Worm (Caenorhabditis elegans): ENCODE measurements around the gene nlp-35.

nlp-35 gene

DNA sequence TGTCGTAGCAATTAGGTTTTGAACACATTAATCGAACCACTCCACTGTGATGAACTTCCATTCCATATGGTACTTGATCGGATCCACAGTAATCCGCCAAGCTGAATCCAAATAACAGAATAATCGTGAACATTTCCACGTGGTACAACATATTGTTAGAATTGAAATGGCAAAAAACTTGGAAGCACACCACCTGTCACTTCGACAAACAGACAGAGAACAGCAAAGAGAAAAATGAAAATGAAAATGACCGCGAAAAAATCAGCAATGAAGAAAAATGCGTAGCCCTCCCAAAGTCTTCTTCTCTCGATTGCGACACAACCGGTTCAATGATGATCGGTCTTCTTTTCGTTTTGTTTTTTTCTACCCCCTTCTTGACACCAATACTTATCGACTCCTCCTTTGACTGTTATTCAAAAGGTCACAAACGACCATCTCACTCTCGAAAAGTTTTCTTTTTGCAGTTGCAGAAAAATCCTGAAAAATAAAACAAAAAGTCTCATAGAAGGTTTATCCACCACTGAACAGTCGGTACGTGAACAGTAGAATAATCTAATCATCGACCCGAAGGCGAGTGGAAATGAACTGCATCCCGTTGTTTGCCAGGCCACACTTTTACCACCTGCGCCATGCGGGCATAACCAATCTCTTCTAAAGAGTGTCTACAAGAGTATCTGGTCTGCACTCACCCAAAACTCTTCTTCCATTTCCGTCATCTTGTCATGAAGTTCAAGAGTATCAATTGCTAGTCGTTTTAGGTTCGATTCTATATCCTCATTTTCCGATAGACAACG, 41.4 kb downstream of the nlp-35 start, which contains the start of gene wrt-3 (continued):
- TF ChIP-seq Y95B8A.8 (GFP tag; IDR thresholded peaks at IDR 0.05) = no peak
- TF ChIP-seq gei-17 (GFP tag; optimal IDR thresholded peaks at IDR 0.05) = no peak
- TF ChIP-seq nhr-90 (tag; optimal IDR thresholded peaks at IDR 0.05) = peak; percentile 96
- 0 out of 2 replicates have a peak, but pooled peaks have one; percentile 82 for TF ChIP-seq nhr-120 (GFP tag; IDR thresholded peaks at IDR 0.05)
- TF ChIP-seq hlh-26 (GFP tag; conservative IDR thresholded peaks at IDR 0.05) = no peak
- peak; percentile 87 for TF ChIP-seq mes-4 (tag; optimal IDR thresholded peaks at IDR 0.05)
- peak; percentile 53 for TF ChIP-seq F23B12.7 (tag; optimal IDR thresholded peaks at IDR 0.05; ENCODE audit: insufficient read depth)
- TF ChIP-seq lin-54 (GFP tag; optimal IDR thresholded peaks at IDR 0.05) = peak; percentile 75
- no peak for TF ChIP-seq bed-1 (GFP tag; IDR thresholded peaks at IDR 0.05)
- TF ChIP-seq madf-3 (GFP tag; IDR thresholded peaks at IDR 0.05) = peak; percentile 84
- peak; percentile 83 for TF ChIP-seq sptf-2 (GFP tag; optimal IDR thresholded peaks at IDR 0.05)
- TF ChIP-seq ztf-28 (GFP tag; IDR thresholded peaks at IDR 0.05) = 0 out of 2 replicates have a peak, but pooled peaks have one; percentile 33
- peak; percentile 9 for TF ChIP-seq ztf-3 (GFP tag; optimal IDR thresholded peaks at IDR 0.05)
- TF ChIP-seq tbp1 (GFP tag; optimal IDR thresholded peaks at IDR 0.05) = peak; percentile 100
- no peak for TF ChIP-seq dox-1 (GFP tag; IDR thresholded peaks at IDR 0.05)
- TF ChIP-seq aptf-3 (GFP tag; IDR thresholded peaks at IDR 0.05) = peak; percentile 96
- TF ChIP-seq chd-7 (tag; optimal IDR thresholded peaks at IDR 0.05) = no peak
- peak; percentile 97 for TF ChIP-seq die-1 (tag; optimal IDR thresholded peaks at IDR 0.05)
- peak; percentile 68 for TF ChIP-seq B0035.1 (tag; optimal IDR thresholded peaks at IDR 0.05)
- peak; percentile 80 for TF ChIP-seq ztf-26 (tag; optimal IDR thresholded peaks at IDR 0.05)
- no peak for TF ChIP-seq ceh-91 (GFP tag; IDR thresholded peaks at IDR 0.05)
- no peak; the same call in 1 of the 2 replicates for TF ChIP-seq ekl-4 (GFP tag; IDR thresholded peaks at IDR 0.05)
- peak; percentile 92 for TF ChIP-seq ZK185.1 (tag; optimal IDR thresholded peaks at IDR 0.05; ENCODE audit: poor library complexity, severe bottlenecking)
- TF ChIP-seq B0261.1 (tag; optimal IDR thresholded peaks at IDR 0.05) = peak; percentile 97
- no peak for TF ChIP-seq lir-1 (GFP tag; conservative IDR thresholded peaks at IDR 0.05)
- TF ChIP-seq xnd-1 (tag; optimal IDR thresholded peaks at IDR 0.05) = peak; percentile 5
- no peak for TF ChIP-seq Y53F4B.3 (GFP tag; IDR thresholded peaks at IDR 0.05)
- TF ChIP-seq lsy-27 (tag; optimal IDR thresholded peaks at IDR 0.05; ENCODE audit: borderline replicate concordance, insufficient read depth) = peak; percentile 65
- peak; percentile 87 for TF ChIP-seq snpc-4 (GFP tag; optimal IDR thresholded peaks at IDR 0.05)
- TF ChIP-seq snpc-4 (tag; optimal IDR thresholded peaks at IDR 0.05) = peak; percentile 79 to 89 (median 86)
- TF ChIP-seq ceh-100 (GFP tag; IDR thresholded peaks at IDR 0.05) = no peak; the same call in 1 of the 2 replicates
- TF ChIP-seq bed-2 (GFP tag; IDR thresholded peaks at IDR 0.05) = no peak
- TF ChIP-seq rcor-1 (GFP tag; IDR thresholded peaks at IDR 0.05) = peak; percentile 77
- peak; percentile 95 for TF ChIP-seq F52B5.7 (tag; optimal IDR thresholded peaks at IDR 0.05)
- TF ChIP-seq mcd-1 (GFP tag; IDR thresholded peaks at IDR 0.05) = no peak; the same call in 1 of the 2 replicates
- peak; percentile 71 for TF ChIP-seq hmg-1.2 (GFP tag; IDR thresholded peaks at IDR 0.05)
- TF ChIP-seq rec-8 (tag; optimal IDR thresholded peaks at IDR 0.05) = peak; percentile 93 to 95
- no peak for TF ChIP-seq pha-4 (tag; optimal IDR thresholded peaks at IDR 0.05)
- TF ChIP-seq efl-1 (GFP tag; optimal IDR thresholded peaks at IDR 0.05) = no peak
- no peak for TF ChIP-seq F10E7.11 (tag; optimal IDR thresholded peaks at IDR 0.05)
- TF ChIP-seq hrde-1 (tag; optimal IDR thresholded peaks at IDR 0.05; ENCODE audit: borderline replicate concordance) = peak; percentile 88
- TF ChIP-seq egl-18 (GFP tag; IDR thresholded peaks at IDR 0.05) = peak; percentile 62; the same call in 1 of the 2 replicates
- TF ChIP-seq him-1 (tag; optimal IDR thresholded peaks at IDR 0.05) = peak; percentile 96
- no peak for TF ChIP-seq unc-62 (GFP tag; optimal IDR thresholded peaks at IDR 0.05)
- peak; percentile 97 for TF ChIP-seq rpc-1 (optimal IDR thresholded peaks at IDR 0.05)
- peak; percentile 99 for TF ChIP-seq rpc-1 (tag; optimal IDR thresholded peaks at IDR 0.05)
- 0 out of 2 replicates have a peak, but pooled peaks have one; percentile 14 for TF ChIP-seq C17E4.6 (GFP tag; IDR thresholded peaks at IDR 0.05)

All from whole organism, young adult.